Worm (Caenorhabditis elegans) whole organism, young adult: Measurements from ENCODE around the gene Y66D12A.3.

Experiments
- B0019.2 ChIP-seq: fragments of 200-800 bp; sonication (Bioruptor generic); conservative IDR thresholded peaks from 2 replicates; pipeline ENCODE4 v1.3.6; 2022; ENCODE audit warnings: missing genetic modification reagents, missing genetic modification characterization, missing compliant biosample characterization
- B0035.1 ChIP-seq: sonication (generic microtip); optimal IDR thresholded peaks from 2 replicates; lab custom pipeline; 2016; ENCODE audit warnings: missing genetic modification characterization, mild to moderate bottlenecking, missing compliant biosample characterization, missing genotype, missing genetic modification reagents
- B0336.3 ChIP-seq: fragments of 200-800 bp; sonication (Bioruptor generic); IDR thresholded peaks from 2 replicates; pipeline ENCODE4 v1.3.6; 2022; ENCODE audit warnings: missing genetic modification characterization, missing compliant biosample characterization
- C17E4.6 ChIP-seq: fragments of 200-800 bp; sonication (Bioruptor generic); IDR thresholded peaks from 2 replicates; pipeline ENCODE4 v1.3.6; 2022; ENCODE audit warnings: missing genetic modification reagents, missing genetic modification characterization, missing compliant biosample characterization
- F23B12.7 ChIP-seq: sonication (generic microtip); optimal IDR thresholded peaks from 2 replicates; lab custom pipeline; 2017; ENCODE audit warnings: missing genetic modification characterization, mild to moderate bottlenecking, missing compliant biosample characterization, antibody characterized with exemption, moderate library complexity; ENCODE audit not compliant: insufficient read depth
- F57A8.1 ChIP-seq: fragments of 200-800 bp; sonication (Bioruptor generic); optimal IDR thresholded peaks from 2 replicates; lab custom pipeline; 2018; ENCODE audit warnings: mild to moderate bottlenecking, missing genetic modification characterization, moderate library complexity, missing compliant biosample characterization
- K12H6.12 ChIP-seq: fragments of 200-800 bp; sonication (Bioruptor generic); optimal IDR thresholded peaks from 2 replicates; lab custom pipeline; 2018; ENCODE audit warnings: mild to moderate bottlenecking, missing genetic modification characterization, missing compliant biosample characterization
- T26A5.8 ChIP-seq: sonication (generic microtip); optimal IDR thresholded peaks from 2 replicates; lab custom pipeline; 2016; ENCODE audit warnings: missing genetic modification characterization, missing compliant biosample characterization
- Y53F4B.3 ChIP-seq: fragments of 200-800 bp; sonication (Bioruptor generic); IDR thresholded peaks from 2 replicates; pipeline ENCODE4 v1.3.6; 2022; ENCODE audit warnings: missing genetic modification reagents, missing genetic modification characterization, missing compliant biosample characterization
- Y79H2A.3 ChIP-seq: fragments of 200-800 bp; sonication (Bioruptor generic); conservative IDR thresholded peaks from 2 replicates; pipeline ENCODE4 v1.3.6; 2022; ENCODE audit warnings: missing genetic modification reagents, missing genetic modification characterization, missing compliant biosample characterization
- Y95B8A.8 ChIP-seq: fragments of 200-800 bp; sonication (Bioruptor generic); IDR thresholded peaks from 2 replicates; pipeline ENCODE4 v1.3.6; 2022; ENCODE audit warnings: missing genetic modification reagents, missing genetic modification characterization, missing compliant biosample characterization
- ama-1 ChIP-seq, 3 experiments: fragments of 150-350 bp in 1 of 3; sonication (generic microtip) in 2 of 3; optimal IDR thresholded peaks; 2 replicates each; lab custom pipeline; 2014 to 2018; ENCODE audit warnings: missing biosample characterization in 2 of 3, missing genetic modification characterization in 2 of 3, missing genetic modification reagents in 2 of 3
- bed-2 ChIP-seq: fragments of 200-800 bp; sonication (Bioruptor generic); IDR thresholded peaks from 2 replicates; pipeline ENCODE4 v1.3.6; 2022; ENCODE audit warnings: missing genetic modification reagents, missing genetic modification characterization, missing compliant biosample characterization
- ccch-3 ChIP-seq: fragments of 200-800 bp; sonication (Bioruptor generic); optimal IDR thresholded peaks from 2 replicates; lab custom pipeline; 2018; ENCODE audit warnings: mild to moderate bottlenecking, missing genetic modification characterization, missing compliant biosample characterization
- ceh-40 ChIP-seq: fragments of 200-800 bp; sonication (Bioruptor generic); IDR thresholded peaks from 2 replicates; pipeline ENCODE4 v1.3.6; 2022; ENCODE audit warnings: missing genetic modification characterization, missing compliant biosample characterization
- ceh-79 ChIP-seq: sonication (generic microtip); optimal IDR thresholded peaks from 2 replicates; lab custom pipeline; 2017; ENCODE audit warnings: mild to moderate bottlenecking, missing genetic modification characterization, missing compliant biosample characterization
- ceh-91 ChIP-seq: fragments of 200-800 bp; sonication (Bioruptor generic); IDR thresholded peaks from 2 replicates; pipeline ENCODE4 v1.3.6; 2022; ENCODE audit warnings: missing genetic modification reagents, missing genetic modification characterization, missing compliant biosample characterization
- chd-7 ChIP-seq: sonication (generic microtip); optimal IDR thresholded peaks from 2 replicates; lab custom pipeline; 2016; ENCODE audit warnings: mild to moderate bottlenecking, missing genetic modification characterization, moderate library complexity, missing compliant biosample characterization
- egrh-3 ChIP-seq: fragments of 200-800 bp; sonication (Bioruptor generic); IDR thresholded peaks from 2 replicates; pipeline ENCODE4 v1.3.6; 2022; ENCODE audit warnings: missing genetic modification reagents, missing genetic modification characterization, missing compliant biosample characterization
- hlh-26 ChIP-seq: fragments of 200-800 bp; sonication (Bioruptor generic); conservative IDR thresholded peaks from 2 replicates; pipeline ENCODE4 v1.3.6; 2022; ENCODE audit warnings: missing genetic modification reagents, missing genetic modification characterization, missing compliant biosample characterization
- hrde-1 ChIP-seq: sonication (generic microtip); optimal IDR thresholded peaks from 2 replicates; lab custom pipeline; 2016; ENCODE audit warnings: missing genetic modification characterization, mild to moderate bottlenecking, missing compliant biosample characterization, moderate library complexity, missing genotype, missing genetic modification reagents, borderline replicate concordance
- hsf-1 ChIP-seq: fragments of 200-800 bp; sonication (Bioruptor generic); IDR thresholded peaks from 2 replicates; pipeline ENCODE4 v1.3.6; 2022; ENCODE audit warnings: missing genetic modification reagents, missing genetic modification characterization, missing compliant biosample characterization
- lag-1 ChIP-seq: fragments of 200-800 bp; sonication (Bioruptor generic); IDR thresholded peaks from 2 replicates; pipeline ENCODE4 v1.3.6; 2022; ENCODE audit warnings: missing genetic modification reagents, missing genetic modification characterization, missing compliant biosample characterization
- let-526 ChIP-seq: fragments of 200-800 bp; sonication (Bioruptor generic); IDR thresholded peaks from 2 replicates; pipeline ENCODE4 v1.3.6; 2022; ENCODE audit warnings: missing genetic modification reagents, missing genetic modification characterization, missing compliant biosample characterization
- lir-1 ChIP-seq: fragments of 200-800 bp; sonication (Bioruptor generic); conservative IDR thresholded peaks from 2 replicates; pipeline ENCODE4 v1.3.6; 2022; ENCODE audit warnings: missing genetic modification reagents, missing genetic modification characterization, missing compliant biosample characterization
- madf-3 ChIP-seq: fragments of 200-800 bp; sonication (Bioruptor generic); IDR thresholded peaks from 2 replicates; pipeline ENCODE4 v1.3.6; 2022; ENCODE audit warnings: missing genetic modification reagents, missing genetic modification characterization, missing compliant biosample characterization
- madf-6 ChIP-seq: fragments of 200-800 bp; sonication (Bioruptor generic); IDR thresholded peaks from 2 replicates; pipeline ENCODE4 v1.3.6; 2022; ENCODE audit warnings: missing genetic modification reagents, missing genetic modification characterization, missing compliant biosample characterization
- mcd-1 ChIP-seq: fragments of 200-800 bp; sonication (Bioruptor generic); IDR thresholded peaks from 2 replicates; pipeline ENCODE4 v1.3.6; 2022; ENCODE audit warnings: missing genetic modification reagents, missing genetic modification characterization, missing compliant biosample characterization
- nfya-1 ChIP-seq: sonication (generic microtip); optimal IDR thresholded peaks from 2 replicates; lab custom pipeline; 2017; ENCODE audit warnings: antibody characterized with exemption, missing compliant biosample characterization, missing genetic modification characterization, borderline replicate concordance; ENCODE audit not compliant: insufficient read depth
- nfyb-1 ChIP-seq: fragments of 200-800 bp; sonication (Bioruptor generic); IDR thresholded peaks from 2 replicates; pipeline ENCODE4 v1.3.6; 2022; ENCODE audit warnings: missing genetic modification reagents, missing genetic modification characterization, missing compliant biosample characterization
- nhr-120 ChIP-seq: fragments of 200-800 bp; sonication (Bioruptor generic); IDR thresholded peaks from 2 replicates; pipeline ENCODE4 v1.3.6; 2022; ENCODE audit warnings: missing genetic modification characterization, missing compliant biosample characterization
- nhr-27 ChIP-seq: fragments of 200-800 bp; sonication (Bioruptor generic); optimal IDR thresholded peaks from 2 replicates; lab custom pipeline; 2018; ENCODE audit warnings: mild to moderate bottlenecking, missing genetic modification characterization, moderate library complexity, missing compliant biosample characterization
- nhr-80 ChIP-seq: sonication (generic microtip); optimal IDR thresholded peaks from 2 replicates; lab custom pipeline; 2016; ENCODE audit warnings: missing genetic modification characterization, missing compliant biosample characterization
- repo-1 ChIP-seq: sonication (generic microtip); optimal IDR thresholded peaks from 2 replicates; lab custom pipeline; 2017; ENCODE audit warnings: mild to moderate bottlenecking, missing genetic modification characterization, missing compliant biosample characterization
- sdz-38 ChIP-seq: sonication (generic microtip); optimal IDR thresholded peaks from 2 replicates; lab custom pipeline; 2016; ENCODE audit warnings: missing genotype, missing genetic modification characterization, missing compliant biosample characterization
- snpc-3.4 ChIP-seq: sonication (generic microtip); optimal IDR thresholded peaks from 2 replicates; lab custom pipeline; 2017; ENCODE audit warnings: missing genetic modification characterization, mild to moderate bottlenecking, missing compliant biosample characterization, antibody characterized with exemption, moderate library complexity, missing genotype, missing genetic modification reagents
- zim-3 ChIP-seq: sonication (generic microtip); optimal IDR thresholded peaks from 2 replicates; lab custom pipeline; 2017; ENCODE audit warnings: mild to moderate bottlenecking, missing genetic modification characterization, moderate library complexity, missing compliant biosample characterization
- ztf-25 ChIP-seq: fragments of 200-800 bp; sonication (Bioruptor generic); IDR thresholded peaks from 2 replicates; pipeline ENCODE4 v1.3.6; 2022; ENCODE audit warnings: missing genetic modification reagents, missing genetic modification characterization, missing compliant biosample characterization
- ztf-28 ChIP-seq: fragments of 200-800 bp; sonication (Bioruptor generic); IDR thresholded peaks from 2 replicates; pipeline ENCODE4 v1.3.6; 2022; ENCODE audit warnings: missing genetic modification reagents, missing genetic modification characterization, missing compliant biosample characterization

The Y66D12A.3 gene

DNA sequence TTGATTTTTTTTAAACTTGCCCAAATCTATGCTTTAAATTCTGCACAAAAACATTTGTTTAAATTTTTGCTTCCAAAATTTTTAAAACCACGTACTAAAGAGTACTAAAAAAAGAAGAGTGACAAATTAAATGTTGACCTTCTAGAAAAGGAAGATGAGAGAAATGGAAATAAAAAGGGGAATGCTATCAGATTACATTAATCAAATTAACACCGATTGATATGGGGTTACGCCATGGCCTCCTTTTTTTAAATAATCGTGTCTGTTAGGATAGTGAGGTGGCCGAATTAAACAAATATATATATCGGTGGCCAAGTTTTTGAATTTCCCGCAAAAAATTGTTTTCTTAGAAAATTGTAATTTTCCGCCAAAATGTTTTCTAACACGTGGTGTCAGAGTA, 43.4 kb downstream of the Y66D12A.3 start:
- TF ChIP-seq mcd-1 (no peak), ceh-91 (GFP tag; lab: Robert Waterston, UW) (no peak), lag-1 (GFP tag; lab: Robert Waterston, UW) (no peak), nfya-1 (no peak), ama-1 (optimal IDR thresholded peaks at IDR 0.05; lab: Kevin White, UChicago) (no peak), ama-1 (GFP tag; optimal IDR thresholded peaks at IDR 0.05; lab: Kevin White, UChicago) (no peak), let-526 (GFP tag; lab: Robert Waterston, UW) (no peak), F23B12.7 (tag; lab: Kevin White, UChicago) (no peak), nhr-120 (GFP tag; lab: Robert Waterston, UW) (no peak), B0019.2 (GFP tag; lab: Robert Waterston, UW) (no peak), hsf-1 (GFP tag; lab: Robert Waterston, UW) (no peak), F57A8.1 (GFP tag; lab: Kevin White, UChicago) (no peak), lir-1 (no peak)

DNA sequence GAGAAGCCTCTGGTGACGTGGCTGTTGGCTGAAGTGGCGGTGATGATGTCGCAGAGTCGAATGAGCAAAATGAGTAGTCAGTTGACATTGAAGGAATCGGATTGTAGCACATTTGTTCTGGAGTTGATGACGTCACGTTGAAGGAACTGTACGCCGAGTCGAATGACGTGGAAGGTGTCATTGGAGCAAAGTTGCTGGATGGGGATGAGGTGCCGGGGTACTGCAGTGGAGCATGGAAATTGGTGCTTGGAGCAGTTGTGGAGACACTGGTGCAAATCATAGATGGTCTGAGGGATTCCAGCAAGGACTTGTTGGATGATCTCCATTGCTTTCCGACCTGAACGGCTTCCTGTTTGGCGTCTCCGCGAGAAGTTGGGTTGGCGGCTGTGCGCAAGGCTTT, 44.4 kb downstream of the Y66D12A.3 start:
- TF ChIP-seq nhr-120 (GFP tag; lab: Robert Waterston, UW) = 0 out of 2 replicates have a peak, but pooled peaks have one; percentile 20
- TF ChIP-seq bed-2 (GFP tag; lab: Robert Waterston, UW) = no peak

DNA sequence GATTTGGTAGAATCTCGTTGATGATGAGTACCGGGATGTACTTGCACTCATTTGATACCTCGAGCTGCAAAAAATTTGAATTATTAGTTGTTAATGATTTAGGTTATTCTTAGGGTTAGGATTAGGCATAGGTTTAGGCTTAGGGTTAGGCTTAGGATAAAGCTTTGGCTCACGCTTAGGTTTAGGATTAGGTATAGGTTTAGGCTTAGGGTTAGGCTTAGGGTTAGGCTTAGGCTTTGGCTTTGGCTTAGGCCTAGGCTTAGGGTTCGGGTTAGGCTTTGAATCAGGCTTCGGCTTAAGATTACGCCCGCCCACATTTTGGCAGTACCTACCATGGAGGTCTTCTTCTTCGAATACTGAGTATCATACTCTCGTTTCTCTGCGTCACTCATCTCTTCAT, 46.0 kb downstream of the Y66D12A.3 start:
- TF ChIP-seq ztf-28 (GFP tag; lab: Robert Waterston, UW) = no peak
- no peak for TF ChIP-seq Y79H2A.3 (GFP tag; lab: Robert Waterston, UW)
- TF ChIP-seq C17E4.6 (GFP tag; lab: Robert Waterston, UW) = no peak
- TF ChIP-seq hrde-1 = no peak
- TF ChIP-seq zim-3 (tag; lab: Kevin White, UChicago) = no peak
- no peak for TF ChIP-seq hlh-26
- no peak for TF ChIP-seq ceh-40 (GFP tag; lab: Robert Waterston, UW)
- TF ChIP-seq lag-1 (GFP tag; lab: Robert Waterston, UW) = no peak
- no peak for TF ChIP-seq B0035.1 (tag; lab: Kevin White, UChicago)
- TF ChIP-seq nhr-80 (tag; lab: Kevin White, UChicago) = no peak
- TF ChIP-seq K12H6.12 (tag; lab: Kevin White, UChicago) = no peak
- no peak for TF ChIP-seq madf-3 (GFP tag; lab: Robert Waterston, UW)
- no peak for TF ChIP-seq Y53F4B.3 (GFP tag; lab: Robert Waterston, UW)
- no peak for TF ChIP-seq sdz-38 (tag; lab: Kevin White, UChicago)
- no peak for TF ChIP-seq ztf-25
- TF ChIP-seq hsf-1 (GFP tag; lab: Robert Waterston, UW) = no peak
- TF ChIP-seq ceh-79 (tag; lab: Kevin White, UChicago) = no peak

- TF ChIP-seq T26A5.8 (tag; lab: Kevin White, UChicago) = no peak
- TF ChIP-seq egrh-3 (GFP tag; lab: Robert Waterston, UW) = no peak
- no peak for TF ChIP-seq ztf-28 (GFP tag; lab: Robert Waterston, UW)
- no peak for TF ChIP-seq Y95B8A.8 (GFP tag; lab: Robert Waterston, UW)
- no peak for TF ChIP-seq nfyb-1 (GFP tag; lab: Robert Waterston, UW)
- TF ChIP-seq B0035.1 (tag; lab: Kevin White, UChicago) = no peak
- TF ChIP-seq ccch-3 = no peak
- TF ChIP-seq repo-1 (tag; lab: Kevin White, UChicago) = no peak
- no peak for TF ChIP-seq snpc-3.4 (tag; lab: Kevin White, UChicago)
- TF ChIP-seq madf-6 (GFP tag; lab: Robert Waterston, UW) = no peak
- no peak for TF ChIP-seq nhr-27 (tag; lab: Kevin White, UChicago)
- TF ChIP-seq chd-7 (tag; lab: Kevin White, UChicago) = no peak
- no peak for TF ChIP-seq B0336.3 (GFP tag; lab: Robert Waterston, UW)
Observed at ce11 chrIII:11636740-11637139, 47.7 kb downstream of the Y66D12A.3 start, which contains the start of gene tbx-33. TSS of gene tbx-33 (minus strand) at chrIII:11636840.
